Fruit fly (Drosophila melanogaster): ENCODE results near the gene CG11313.

The CG11313 gene

DNA sequence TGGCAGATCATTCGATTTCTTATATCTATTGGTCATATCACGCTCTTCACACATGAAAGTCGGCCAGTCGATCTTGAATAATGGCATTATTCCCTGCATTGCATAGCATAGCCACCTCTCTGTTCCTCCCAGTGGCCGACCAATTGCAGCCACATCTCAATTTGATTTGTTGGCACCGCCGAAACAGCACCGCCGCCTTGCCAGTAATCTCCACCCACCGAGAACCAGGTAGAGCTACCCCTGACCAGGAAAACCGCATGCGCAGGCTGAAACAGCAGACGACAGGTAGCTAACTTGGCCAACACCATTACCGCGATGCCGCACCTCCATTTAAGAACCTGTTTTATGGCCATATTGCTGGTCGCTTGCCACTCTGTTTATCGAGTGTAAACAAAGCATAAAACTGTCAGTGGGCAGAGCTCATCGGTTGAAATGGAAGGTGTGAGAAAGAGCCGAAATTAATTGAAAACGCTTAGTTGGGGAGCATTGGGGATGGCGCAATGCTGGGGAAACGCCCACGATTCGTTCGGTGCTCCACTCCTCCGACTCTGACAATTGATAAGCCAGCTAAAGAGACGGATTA lies 36.0 kb upstream of the CG11313 start (continued):
- TF ChIP-seq bsh (GFP tag; optimal IDR thresholded peaks at IDR 0.05) (peak in 1 of 2 experiments; percentile 23), eve (GFP tag; optimal IDR thresholded peaks at IDR 0.05) (no peak), tna (GFP tag; IDR thresholded peaks at IDR 0.05; ENCODE audit: partially characterized antibody) (no peak), Vsx1 (GFP tag; optimal IDR thresholded peaks at IDR 0.05) (peak; percentile 46), CG10979 (tag; optimal IDR thresholded peaks at IDR 0.05) (peak; percentile 2), tll (GFP tag; optimal IDR thresholded peaks at IDR 0.05) (peak in 1 of 2 experiments; percentile 70), CG14667 (GFP tag; IDR thresholded peaks at IDR 0.05) (no peak), Chrac-16 (GFP tag; optimal IDR thresholded peaks at IDR 0.05) (no peak)

DNA sequence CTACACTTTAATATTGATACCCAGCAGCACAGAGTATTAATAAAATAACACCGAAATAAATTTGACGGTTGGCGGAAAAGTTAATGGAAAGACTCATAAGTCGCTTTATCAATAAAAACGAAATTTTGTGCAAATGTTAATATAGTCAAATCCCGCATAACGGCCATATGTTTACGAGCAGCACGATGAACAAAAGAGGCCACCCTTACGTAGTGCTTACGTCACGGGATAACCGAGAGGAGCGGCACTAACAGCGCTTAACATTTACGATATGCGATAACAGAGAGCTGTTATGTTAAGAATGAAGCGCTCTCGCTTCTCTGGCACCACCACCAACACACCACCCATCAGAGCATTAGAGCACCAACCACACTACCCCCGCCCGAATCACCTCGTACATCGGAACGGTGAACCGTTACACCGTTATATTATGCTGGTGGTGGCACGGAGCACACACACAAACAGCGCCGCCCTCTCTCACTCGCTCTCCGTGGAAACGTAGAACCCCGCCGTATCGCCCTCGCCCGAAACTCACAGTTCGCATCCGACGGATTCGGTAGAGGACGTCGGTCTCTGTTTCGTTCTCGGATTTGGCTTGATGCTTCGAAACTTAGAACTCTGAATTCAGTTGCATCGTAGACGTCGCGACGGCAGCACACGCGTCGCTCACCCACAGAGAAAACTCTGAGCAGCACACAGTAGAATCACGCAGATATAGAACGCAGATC lies 34.5 kb upstream of the CG11313 start, which contains the start of gene zfh1:
zfh1 (plus strand) TSS at position 621 of the 728 bp plus-strand sequence.
- no peak for TF ChIP-seq Dp (GFP tag; optimal IDR thresholded peaks at IDR 0.05)
- TF ChIP-seq gsb-n (tag; optimal IDR thresholded peaks at IDR 0.05): peak; percentile 6
- TF ChIP-seq sob (GFP tag; IDR thresholded peaks at IDR 0.05): no peak
- TF ChIP-seq bbx (GFP tag; IDR thresholded peaks at IDR 0.05; ENCODE audit: partially characterized antibody): no peak
- TF ChIP-seq CG3281 (GFP tag; optimal IDR thresholded peaks at IDR 0.05): no peak
- no peak for TF ChIP-seq wek (GFP tag; optimal IDR thresholded peaks at IDR 0.05)
- TF ChIP-seq CG7271 (tag; optimal IDR thresholded peaks at IDR 0.05): no peak
- no peak for TF ChIP-seq CHES-1-like (GFP tag; optimal IDR thresholded peaks at IDR 0.05)
- no peak for TF ChIP-seq CG14965 (GFP tag; optimal IDR thresholded peaks at IDR 0.05; ENCODE audit: borderline replicate concordance)
- no peak for TF ChIP-seq CG43689 (GFP tag; IDR thresholded peaks at IDR 0.05)
- TF ChIP-seq CG18599 (GFP tag; optimal IDR thresholded peaks at IDR 0.05): no peak
- TF ChIP-seq CG3726 (GFP tag; IDR thresholded peaks at IDR 0.05): no peak
- TF ChIP-seq CG12391 (tag; optimal IDR thresholded peaks at IDR 0.05): no peak
- TF ChIP-seq Gug (GFP tag; IDR thresholded peaks at IDR 0.05): no peak
- no peak for TF ChIP-seq usp (GFP tag; optimal IDR thresholded peaks at IDR 0.05)
- no peak for TF ChIP-seq CG14667 (GFP tag; IDR thresholded peaks at IDR 0.05)
- TF ChIP-seq Dll (GFP tag; IDR thresholded peaks at IDR 0.05; ENCODE audit: partially characterized antibody): 0 out of 4 replicates have a peak, but pooled peaks have one; percentile 20
- no peak for TF ChIP-seq CG11695 (GFP tag; IDR thresholded peaks at IDR 0.05)
- TF ChIP-seq Dbx (GFP tag; IDR thresholded peaks at IDR 0.05): 0 out of 3 replicates have a peak, but pooled peaks have one; percentile 45
- TF ChIP-seq Bgb (GFP tag; IDR thresholded peaks at IDR 0.05; ENCODE audit: partially characterized antibody): peak; percentile 48; the same call in 1 of the 2 replicates
- no peak for TF ChIP-seq Aef1 (GFP tag; IDR thresholded peaks at IDR 0.05)
- no peak for TF ChIP-seq CG14441 (GFP tag; IDR thresholded peaks at IDR 0.05)
- TF ChIP-seq inv (GFP tag; IDR thresholded peaks at IDR 0.05; ENCODE audit: partially characterized antibody): no peak
- peak; percentile 8 for TF ChIP-seq CG8478 (optimal IDR thresholded peaks at IDR 0.05)
- no peak for TF ChIP-seq CG11560 (tag; IDR thresholded peaks at IDR 0.05)
- peak; percentile 94 for TF ChIP-seq Jarid2 (GFP tag; optimal IDR thresholded peaks at IDR 0.05)
- 0 out of 2 replicates have a peak, but pooled peaks have one; percentile 25 for TF ChIP-seq sna (GFP tag; IDR thresholded peaks at IDR 0.05; ENCODE audit: partially characterized antibody)
- no peak for TF ChIP-seq CG2889 (GFP tag; IDR thresholded peaks at IDR 0.05)
- TF ChIP-seq CTCF (GFP tag; optimal IDR thresholded peaks at IDR 0.05): no peak
- no peak for TF ChIP-seq btn (GFP tag; optimal IDR thresholded peaks at IDR 0.05)
- peak; percentile 47; the same call in 1 of the 2 replicates for TF ChIP-seq Scr (GFP tag; IDR thresholded peaks at IDR 0.05; ENCODE audit: partially characterized antibody)
- TF ChIP-seq CG10543 (GFP tag; optimal IDR thresholded peaks at IDR 0.05): peak; percentile 2
- TF ChIP-seq CG6854 (GFP tag; optimal IDR thresholded peaks at IDR 0.05): no peak
- no peak for TF ChIP-seq CG10654 (GFP tag; optimal IDR thresholded peaks at IDR 0.05)
- TF ChIP-seq YL-1 (GFP tag; optimal IDR thresholded peaks at IDR 0.05): no peak
- no peak for TF ChIP-seq CG11723 (GFP tag; optimal IDR thresholded peaks at IDR 0.05)
- TF ChIP-seq Mrtf (GFP tag; IDR thresholded peaks at IDR 0.05): no peak
- TF ChIP-seq pros (GFP tag; optimal IDR thresholded peaks at IDR 0.05): peak; percentile 68
- no peak for TF ChIP-seq unc-4 (GFP tag; IDR thresholded peaks at IDR 0.05; ENCODE audit: partially characterized antibody)
- no peak for TF ChIP-seq Rfx (GFP tag; IDR thresholded peaks at IDR 0.05)

Measured in whole organism, embryonic.